Worm (Caenorhabditis elegans): ENCODE results near the gene arrd-1.

DNA sequence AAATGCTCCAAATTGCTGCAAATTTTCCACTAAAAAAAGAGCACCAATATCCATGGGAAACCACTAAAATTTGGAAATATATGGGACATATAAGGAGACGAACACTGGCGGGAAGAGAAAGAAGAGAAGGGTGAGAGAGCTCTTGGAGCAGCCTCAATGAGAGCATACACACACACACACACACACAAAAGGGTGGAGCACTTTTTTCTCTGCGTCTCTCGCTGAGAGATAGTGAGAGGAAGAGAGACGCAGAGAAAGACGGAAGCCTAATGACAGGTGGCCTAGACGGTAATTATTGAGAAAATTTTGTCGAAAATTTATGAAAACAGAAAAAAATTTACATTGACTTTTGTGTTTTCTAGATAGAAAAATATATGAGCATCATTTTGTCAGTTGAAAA lies 4.8 kb upstream of the arrd-1 start:
- TF ChIP-seq nhr-11 (tag; optimal IDR thresholded peaks at IDR 0.05) = no peak
- no peak for TF ChIP-seq ztf-4 (tag; optimal IDR thresholded peaks at IDR 0.05)
- no peak for TF ChIP-seq Y116A8C.19 (tag; optimal IDR thresholded peaks at IDR 0.05; ENCODE audit: borderline replicate concordance)
- TF ChIP-seq snpc-4 (tag; optimal IDR thresholded peaks at IDR 0.05) = no peak
- peak in 1 of 2 experiments; percentile 35 for TF ChIP-seq lin-35 (GFP tag; optimal IDR thresholded peaks at IDR 0.05)
- no peak for TF ChIP-seq ama-1 (optimal IDR thresholded peaks at IDR 0.05)
- TF ChIP-seq ztf-11 (tag; optimal IDR thresholded peaks at IDR 0.05) = no peak

All from whole organism, L1 larva.